Fruit fly (Drosophila melanogaster): ENCODE results near the gene mRpL2.

- TF ChIP-seq Gsc (GFP tag; IDR thresholded peaks at IDR 0.05), result no peak
- no peak for TF ChIP-seq Six4 (GFP tag; optimal IDR thresholded peaks at IDR 0.05)
- TF ChIP-seq CG5953 (GFP tag; IDR thresholded peaks at IDR 0.05), result no peak
- no peak for TF ChIP-seq org-1 (GFP tag; optimal IDR thresholded peaks at IDR 0.05)
Measured at dm6 chr3L:11113198-11114197, 7.1 kb upstream of the mRpL2 start, which contains the start of gene Sod1.

Data from whole organism, embryonic.